Worm (Caenorhabditis elegans) whole organism, L4 larva: ENCODE data around the gene C49C8.6.

Experiments
- F37D6.2 ChIP-seq: sonication (generic microtip); optimal IDR thresholded peaks from 2 replicates; lab custom pipeline; 2016; ENCODE audit warnings: mild to moderate bottlenecking, missing genetic modification characterization, missing compliant biosample characterization
- R02D3.7 ChIP-seq: fragments of 150-350 bp; sonication (generic microtip); optimal IDR thresholded peaks from 3 replicates; lab custom pipeline; 2014; ENCODE audit warnings: missing biosample characterization, missing genetic modification characterization
- Y105C5A.15 ChIP-seq: fragments of 200-800 bp; sonication (Bioruptor generic); IDR thresholded peaks from 2 replicates; pipeline ENCODE4 v1.3.6; 2022; ENCODE audit warnings: missing genetic modification characterization, missing compliant biosample characterization
- Y5F2A.4 ChIP-seq: fragments of 200-800 bp; sonication (Bioruptor generic); optimal IDR thresholded peaks from 2 replicates; lab custom pipeline; 2018; ENCODE audit warnings: mild to moderate bottlenecking, missing genetic modification characterization, missing compliant biosample characterization
- Y75B8A.6 ChIP-seq: fragments of 200-800 bp; sonication (Bioruptor generic); IDR thresholded peaks from 2 replicates; pipeline ENCODE4 v1.3.6; 2022; ENCODE audit warnings: missing genetic modification reagents, missing genetic modification characterization, missing compliant biosample characterization
- ZK337.2 ChIP-seq: fragments of 200-800 bp; sonication (Bioruptor generic); IDR thresholded peaks from 2 replicates; pipeline ENCODE4 v1.3.6; 2022; ENCODE audit warnings: missing genetic modification reagents, missing genetic modification characterization, missing compliant biosample characterization
- aha-1 ChIP-seq: fragments of 150-350 bp; peaks from one replicate; lab custom pipeline; 2014; ENCODE audit warnings: missing biosample characterization, missing genetic modification characterization
- arid-1 ChIP-seq: fragments of 200-800 bp; sonication (Bioruptor generic); conservative IDR thresholded peaks from 2 replicates; pipeline ENCODE4 v1.3.6; 2022; ENCODE audit warnings: missing genetic modification reagents, missing genetic modification characterization, missing compliant biosample characterization
- ceh-28 ChIP-seq: fragments of 150-350 bp; optimal IDR thresholded peaks from 2 replicates; lab custom pipeline; 2014; ENCODE audit warnings: missing biosample characterization, missing genetic modification reagents, missing genetic modification characterization
- ceh-44 ChIP-seq: fragments of 200-800 bp; sonication (Bioruptor generic); IDR thresholded peaks from 2 replicates; pipeline ENCODE4 v1.3.6; 2022; ENCODE audit warnings: missing genetic modification reagents, missing genetic modification characterization, missing compliant biosample characterization
- ceh-62 ChIP-seq: sonication (generic microtip); optimal IDR thresholded peaks from 2 replicates; lab custom pipeline; 2017; ENCODE audit warnings: missing biosample characterization, missing genetic modification characterization
- ceh-82 ChIP-seq: sonication (generic microtip); optimal IDR thresholded peaks from 2 replicates; lab custom pipeline; 2017; ENCODE audit warnings: missing biosample characterization, missing genetic modification characterization
- ces-1 ChIP-seq: fragments of 150-350 bp; sonication (generic microtip); optimal IDR thresholded peaks from 4 replicates; lab custom pipeline; 2014; ENCODE audit warnings: missing biosample characterization, missing genetic modification reagents, missing genetic modification characterization
- cey-2 ChIP-seq: sonication (generic microtip); optimal IDR thresholded peaks from 3 replicates; lab custom pipeline; 2017; ENCODE audit warnings: missing genetic modification characterization, mild to moderate bottlenecking, missing compliant biosample characterization, antibody characterized with exemption, borderline replicate concordance; ENCODE audit not compliant: insufficient read depth
- daf-16 ChIP-seq, 3 experiments: sonication (generic microtip); optimal IDR thresholded peaks; 2 replicates each; lab custom pipeline; 2016 to 2017; ENCODE audit warnings: missing genetic modification characterization in 3 of 3, missing genetic modification reagents in 3 of 3, mild to moderate bottlenecking in 2 of 3, missing compliant biosample characterization in 2 of 3, missing biosample characterization in 1 of 3, moderate library complexity in 1 of 3
- daf-19 ChIP-seq: fragments of 200-800 bp; sonication (Bioruptor generic); conservative IDR thresholded peaks from 2 replicates; pipeline ENCODE4 v1.3.6; 2022; ENCODE audit warnings: missing genetic modification characterization, missing compliant biosample characterization
- dmd-6 ChIP-seq: fragments of 200-800 bp; sonication (Bioruptor generic); IDR thresholded peaks from 2 replicates; pipeline ENCODE4 v1.3.6; 2022; ENCODE audit warnings: missing genetic modification reagents, missing genetic modification characterization, missing compliant biosample characterization
- dmd-9 ChIP-seq: fragments of 200-800 bp; sonication (Bioruptor generic); IDR thresholded peaks from 2 replicates; pipeline ENCODE4 v1.3.6; 2022; ENCODE audit warnings: missing genetic modification reagents, missing genetic modification characterization, missing compliant biosample characterization
- dve-1 ChIP-seq: sonication (generic microtip); optimal IDR thresholded peaks from 2 replicates; lab custom pipeline; 2017; ENCODE audit warnings: antibody characterized with exemption, mild to moderate bottlenecking, missing genetic modification characterization, missing compliant biosample characterization; ENCODE audit not compliant: insufficient read depth
- egl-43 ChIP-seq: fragments of 200-800 bp; sonication (Bioruptor generic); IDR thresholded peaks from 2 replicates; pipeline ENCODE4 v1.3.6; 2022; ENCODE audit warnings: missing genetic modification reagents, missing genetic modification characterization, missing compliant biosample characterization
- fkh-10 ChIP-seq: fragments of 150-350 bp; optimal IDR thresholded peaks from 2 replicates; lab custom pipeline; 2014; ENCODE audit warnings: missing biosample characterization, missing genetic modification reagents, missing genetic modification characterization
- fos-1 ChIP-seq: fragments of 150-350 bp; optimal IDR thresholded peaks from 2 replicates; lab custom pipeline; 2014; ENCODE audit warnings: missing biosample characterization, missing genetic modification characterization
- gei-8 ChIP-seq: fragments of 200-800 bp; sonication (Bioruptor generic); optimal IDR thresholded peaks from 2 replicates; lab custom pipeline; 2018; ENCODE audit warnings: mild to moderate bottlenecking, missing genetic modification characterization, missing compliant biosample characterization
- hlh-11 ChIP-seq: fragments of 200-800 bp; sonication (Bioruptor generic); optimal IDR thresholded peaks from 2 replicates; lab custom pipeline; 2018; ENCODE audit warnings: mild to moderate bottlenecking, missing genetic modification characterization, missing compliant biosample characterization
- lin-15B ChIP-seq: fragments of 150-350 bp; sonication (generic microtip); optimal IDR thresholded peaks from 3 replicates; lab custom pipeline; 2014; ENCODE audit warnings: missing biosample characterization, missing genetic modification characterization
- lin-38 ChIP-seq: fragments of 200-800 bp; sonication (Bioruptor generic); IDR thresholded peaks from 2 replicates; pipeline ENCODE4 v1.3.6; 2022; ENCODE audit warnings: missing genetic modification reagents, missing genetic modification characterization, missing compliant biosample characterization
- lin-39 ChIP-seq: fragments of 150-350 bp; optimal IDR thresholded peaks from 2 replicates; lab custom pipeline; 2014; ENCODE audit warnings: missing biosample characterization, missing genetic modification reagents, missing genetic modification characterization
- lsy-2 ChIP-seq, 2 experiments: fragments of 150-350 bp in 1 of 2; sonication (generic microtip) in 1 of 2; optimal IDR thresholded peaks; 2 replicates each; lab custom pipeline; 2014 to 2017; ENCODE audit warnings: missing biosample characterization in 2 of 2, missing genetic modification characterization in 2 of 2
- madf-9 ChIP-seq: fragments of 200-800 bp; sonication (Bioruptor generic); conservative IDR thresholded peaks from 2 replicates; pipeline ENCODE4 v1.3.6; 2022; ENCODE audit warnings: missing genetic modification reagents, missing genetic modification characterization, missing compliant biosample characterization
- mdl-1 ChIP-seq, 2 experiments: fragments of 150-350 bp in 1 of 2; sonication (generic microtip) in 1 of 2; optimal IDR thresholded peaks; 2 replicates each; lab custom pipeline; 2014 to 2017; ENCODE audit warnings: missing biosample characterization in 2 of 2, missing genetic modification characterization in 2 of 2
- mdt-29 ChIP-seq: fragments of 200-800 bp; sonication (Bioruptor generic); IDR thresholded peaks from 2 replicates; pipeline ENCODE4 v1.3.6; 2022; ENCODE audit warnings: missing genetic modification reagents, missing genetic modification characterization, missing compliant biosample characterization
- mep-1 ChIP-seq: fragments of 150-350 bp; sonication (generic microtip); optimal IDR thresholded peaks from 3 replicates; lab custom pipeline; 2014; ENCODE audit warnings: missing biosample characterization, missing genetic modification characterization
- nhr-10 ChIP-seq: fragments of 150-350 bp; optimal IDR thresholded peaks from 2 replicates; lab custom pipeline; 2014; ENCODE audit warnings: missing biosample characterization, missing genetic modification characterization
- nhr-102 ChIP-seq: sonication (generic microtip); optimal IDR thresholded peaks from 2 replicates; lab custom pipeline; 2016; ENCODE audit warnings: mild to moderate bottlenecking, missing genetic modification characterization, moderate library complexity, missing compliant biosample characterization
- nhr-111 ChIP-seq: fragments of 200-800 bp; sonication (Bioruptor generic); optimal IDR thresholded peaks from 2 replicates; lab custom pipeline; 2018; ENCODE audit warnings: mild to moderate bottlenecking, missing genetic modification characterization, missing compliant biosample characterization
- nhr-25 ChIP-seq: sonication (generic microtip); optimal IDR thresholded peaks from 2 replicates; lab custom pipeline; 2017; ENCODE audit warnings: missing genetic modification characterization, mild to moderate bottlenecking, missing compliant biosample characterization, antibody characterized with exemption, moderate library complexity, borderline replicate concordance; ENCODE audit not compliant: insufficient read depth
- nhr-28 ChIP-seq: fragments of 150-350 bp; optimal IDR thresholded peaks from 2 replicates; lab custom pipeline; 2014; ENCODE audit warnings: missing biosample characterization, missing genetic modification characterization
- nhr-42 ChIP-seq: fragments of 200-800 bp; sonication (Bioruptor generic); IDR thresholded peaks from 2 replicates; pipeline ENCODE4 v1.3.6; 2022; ENCODE audit warnings: missing genetic modification characterization, missing compliant biosample characterization
- nhr-6 ChIP-seq: fragments of 150-350 bp; optimal IDR thresholded peaks from 2 replicates; lab custom pipeline; 2014; ENCODE audit warnings: missing biosample characterization, missing genetic modification characterization
- nhr-76 ChIP-seq: fragments of 150-350 bp; optimal IDR thresholded peaks from 2 replicates; lab custom pipeline; 2014; ENCODE audit warnings: missing biosample characterization, missing genetic modification characterization
- nhr-77 ChIP-seq: fragments of 150-350 bp; optimal IDR thresholded peaks from 2 replicates; lab custom pipeline; 2014; ENCODE audit warnings: missing biosample characterization, missing genetic modification characterization
- pqm-1 ChIP-seq: sonication (generic microtip); optimal IDR thresholded peaks from 2 replicates; lab custom pipeline; 2017; ENCODE audit warnings: missing biosample characterization, missing genetic modification characterization
- sdz-12 ChIP-seq: fragments of 200-800 bp; sonication (Bioruptor generic); optimal IDR thresholded peaks from 2 replicates; lab custom pipeline; 2018; ENCODE audit warnings: mild to moderate bottlenecking, missing genetic modification characterization, missing compliant biosample characterization
- skn-1 ChIP-seq: fragments of 150-350 bp; optimal IDR thresholded peaks from 2 replicates; lab custom pipeline; 2014; ENCODE audit warnings: missing biosample characterization, missing genetic modification characterization
- snpc-4 ChIP-seq: fragments of 150-350 bp; optimal IDR thresholded peaks from 2 replicates; lab custom pipeline; 2014; ENCODE audit warnings: missing biosample characterization, missing genetic modification characterization
- spr-3 ChIP-seq: fragments of 200-800 bp; sonication (Bioruptor generic); optimal IDR thresholded peaks from 2 replicates; lab custom pipeline; 2018; ENCODE audit warnings: mild to moderate bottlenecking, missing genetic modification characterization, missing compliant biosample characterization
- unc-62 ChIP-seq, 3 experiments: fragments of 150-350 bp in 1 of 3; sonication (generic microtip); optimal IDR thresholded peaks in 2 of 3; peaks in 1 of 3; 1 replicate in 1 of 3; 2 replicates in 2 of 3; lab custom pipeline; 2014 to 2017; ENCODE audit warnings: missing biosample characterization in 3 of 3, missing genetic modification characterization in 3 of 3, missing genetic modification reagents in 3 of 3, missing genotype in 1 of 3
- zfp-2 ChIP-seq: sonication (generic microtip); optimal IDR thresholded peaks from 2 replicates; lab custom pipeline; 2016; ENCODE audit warnings: mild to moderate bottlenecking, missing genetic modification characterization, missing compliant biosample characterization
- zip-2 ChIP-seq: fragments of 150-350 bp; optimal IDR thresholded peaks from 2 replicates; lab custom pipeline; 2014; ENCODE audit warnings: missing biosample characterization, missing genetic modification characterization
- ztf-11 ChIP-seq: fragments of 150-350 bp; optimal IDR thresholded peaks from 2 replicates; lab custom pipeline; 2014; ENCODE audit warnings: missing biosample characterization, missing genetic modification characterization

The C49C8.6 gene

ce11 chrIV:8687605-8688191 lies 29.7 kb upstream of the C49C8.6 start, which contains the start of gene snrp-3 (continued):
- TF ChIP-seq sdz-12 (GFP tag; lab: Kevin White, UChicago) (no peak), ceh-82 (no peak), nhr-6 (tag; lab: Kevin White, UChicago) (peak; percentile 83), nhr-10 (tag; lab: Kevin White, UChicago) (no peak), F37D6.2 (tag; lab: Kevin White, UChicago) (peak; percentile 49), fos-1 (no peak), mdt-29 (GFP tag; lab: Robert Waterston, UW) (no peak), lin-38 (GFP tag; lab: Robert Waterston, UW) (peak; percentile 82), nhr-111 (GFP tag; lab: Kevin White, UChicago) (no peak), ceh-28 (tag; lab: Kevin White, UChicago) (no peak), fkh-10 (GFP tag; lab: Kevin White, UChicago) (peak; percentile 55), ztf-11 (tag; lab: Kevin White, UChicago) (no peak), snpc-4 (tag; lab: Kevin White, UChicago) (no peak), cey-2 (tag; lab: Kevin White, UChicago) (no peak), nhr-77 (tag; lab: Kevin White, UChicago) (peak; percentile 45), arid-1 (GFP tag; lab: Robert Waterston, UW) (0 out of 2 replicates have a peak, but pooled peaks have one; percentile 20), gei-8 (GFP tag; lab: Kevin White, UChicago) (no peak), nhr-102 (peak; percentile 83), skn-1 (tag; lab: Kevin White, UChicago) (no peak), ZK337.2 (GFP tag; lab: Robert Waterston, UW) (no peak), dve-1 (tag; lab: Kevin White, UChicago) (peak; percentile 81), aha-1 (tag; lab: Kevin White, UChicago) (peak; percentile 75), mdl-1 (tag; optimal IDR thresholded peaks at IDR 0.05; lab: Kevin White, UChicago) (peak in 1 of 2 experiments; percentile 92), unc-62 (GFP tag; optimal IDR thresholded peaks at IDR 0.05 in 1 of 2; lab: Kevin White, UChicago) (peak in 1 of 2 experiments; percentile 93), unc-62 (tag; optimal IDR thresholded peaks at IDR 0.05; lab: Kevin White, UChicago) (no peak), zfp-2 (tag; lab: Kevin White, UChicago) (peak; percentile 3), nhr-28 (tag; lab: Kevin White, UChicago) (peak; percentile 42), Y75B8A.6 (GFP tag; lab: Robert Waterston, UW) (no peak), daf-19 (GFP tag; lab: Robert Waterston, UW) (no peak), dmd-9 (no peak), daf-16 (GFP tag; optimal IDR thresholded peaks at IDR 0.05; lab: Kevin White, UChicago) (peak in 1 of 2 experiments; percentile 48), daf-16 (tag; optimal IDR thresholded peaks at IDR 0.05; lab: Kevin White, UChicago) (peak; percentile 65), ces-1 (no peak), Y5F2A.4 (GFP tag; lab: Kevin White, UChicago) (no peak), lsy-2 (tag; optimal IDR thresholded peaks at IDR 0.05; lab: Kevin White, UChicago) (peak in 1 of 2 experiments; percentile 94), zip-2 (tag; lab: Kevin White, UChicago) (peak; percentile 47), dmd-6 (GFP tag; lab: Robert Waterston, UW) (no peak), hlh-11 (tag; lab: Kevin White, UChicago) (no peak), madf-9 (no peak), R02D3.7 (tag; lab: Kevin White, UChicago) (no peak), lin-39 (tag; lab: Kevin White, UChicago) (no peak), nhr-76 (tag; lab: Kevin White, UChicago) (no peak), pqm-1 (tag; lab: Kevin White, UChicago) (peak; percentile 6), spr-3 (GFP tag; lab: Kevin White, UChicago) (no peak), nhr-42 (peak; percentile 62; the same call in 1 of the 2 replicates), Y105C5A.15 (GFP tag; lab: Robert Waterston, UW) (no peak), lin-15B (tag; lab: Kevin White, UChicago) (peak; percentile 52), nhr-25 (peak; percentile 53), mep-1 (tag; lab: Kevin White, UChicago) (peak; percentile 87), ceh-62 (tag; lab: Kevin White, UChicago) (no peak), egl-43 (GFP tag; lab: Robert Waterston, UW) (no peak), ceh-44 (GFP tag; lab: Robert Waterston, UW) (no peak)
